Worm (Caenorhabditis elegans) whole organism, midembryonic: ENCODE measurements around the gene tpi-1.

Experiments
- T22C8.4 ChIP-seq: fragments of 200-800 bp; sonication (Bioruptor generic); IDR thresholded peaks from 2 replicates; pipeline ENCODE4 v1.3.6; 2022; ENCODE audit warnings: missing genetic modification characterization, missing compliant biosample characterization
- cog-1 ChIP-seq: sonication (generic microtip); optimal IDR thresholded peaks from 2 replicates; lab custom pipeline; 2016; ENCODE audit warnings: missing genetic modification characterization, missing compliant biosample characterization
- flt-1 ChIP-seq: fragments of 200-800 bp; sonication (Bioruptor generic); IDR thresholded peaks from 2 replicates; pipeline ENCODE4 v1.3.6; 2022; ENCODE audit warnings: missing genetic modification characterization, missing compliant biosample characterization
- klf-2 ChIP-seq: fragments of 200-800 bp; sonication (Bioruptor generic); conservative IDR thresholded peaks from 2 replicates; pipeline ENCODE4 v1.3.6; 2022; ENCODE audit warnings: missing genetic modification reagents, missing genetic modification characterization, missing compliant biosample characterization
- med-1 ChIP-seq: sonication (generic microtip); optimal IDR thresholded peaks from 2 replicates; lab custom pipeline; 2017; ENCODE audit warnings: missing genetic modification characterization, mild to moderate bottlenecking, missing compliant biosample characterization, antibody characterized with exemption, missing genetic modification reagents; ENCODE audit not compliant: insufficient read depth
- ref-1 ChIP-seq: fragments of 200-800 bp; sonication (Bioruptor generic); conservative IDR thresholded peaks from 2 replicates; pipeline ENCODE4 v1.3.6; 2022; ENCODE audit warnings: missing genetic modification reagents, missing genetic modification characterization, missing compliant biosample characterization
- ztf-29 ChIP-seq: fragments of 200-800 bp; sonication (Bioruptor generic); IDR thresholded peaks from 2 replicates; pipeline ENCODE4 v1.3.6; 2022; ENCODE audit warnings: missing genetic modification reagents, missing genetic modification characterization, missing compliant biosample characterization

ce11 chrII:12008772-12009171 lies 30.2 kb downstream of the tpi-1 start, which contains the start of gene glb-29:
- TF ChIP-seq T22C8.4 (no peak), cog-1 (tag; lab: Kevin White, UChicago) (no peak), klf-2 (GFP tag; lab: Robert Waterston, UW) (no peak), flt-1 (no peak), med-1 (no peak), ref-1 (no peak), ztf-29 (GFP tag; lab: Robert Waterston, UW) (no peak)
